Fruit fly (Drosophila melanogaster) whole organism, prepupa: ENCODE data around the gene CG34325.

Experiments used
- Blimp-1 ChIP-seq: fragments of 200-800 bp; sonication (Bioruptor generic); optimal IDR thresholded peaks from 3 replicates; lab custom pipeline; 2017; ENCODE audit warnings: missing biosample characterization, missing genetic modification characterization, mild to moderate bottlenecking, moderate library complexity, missing genetic modification reagents
- CG10631 ChIP-seq: fragments of 200-800 bp; sonication (Bioruptor generic); optimal IDR thresholded peaks from 2 replicates; lab custom pipeline; 2016; ENCODE audit warnings: missing biosample characterization, missing genetic modification characterization
- CG11294 ChIP-seq: fragments of 200-800 bp; sonication (Bioruptor generic); IDR thresholded peaks from 2 replicates; pipeline ENCODE4 v1.3.6; 2022; ENCODE audit warnings: missing biosample characterization, missing genetic modification characterization
- CG11762 ChIP-seq: fragments of 200-800 bp; sonication (Bioruptor generic); optimal IDR thresholded peaks from 3 replicates; lab custom pipeline; 2016; ENCODE audit warnings: missing biosample characterization, missing genetic modification characterization; ENCODE audit not compliant: insufficient read depth
- CG11902 ChIP-seq: fragments of 200-800 bp; sonication (Bioruptor generic); optimal IDR thresholded peaks from 3 replicates; lab custom pipeline; 2016; ENCODE audit warnings: missing biosample characterization, missing genetic modification characterization
- CG15336 ChIP-seq: fragments of 200-800 bp; sonication (Bioruptor generic); IDR thresholded peaks from 2 replicates; pipeline ENCODE4 v1.3.6; 2022; ENCODE audit warnings: missing biosample characterization, missing genetic modification characterization
- CG1621 ChIP-seq: fragments of 200-800 bp; sonication (Bioruptor generic); optimal IDR thresholded peaks from 3 replicates; lab custom pipeline; 2018; ENCODE audit warnings: missing biosample characterization, mild to moderate bottlenecking, missing genetic modification characterization
- CG3032 ChIP-seq: fragments of 200-800 bp; optimal IDR thresholded peaks from 2 replicates; lab custom pipeline; 2019; ENCODE audit warnings: missing biosample characterization, mild to moderate bottlenecking, missing genetic modification characterization, moderate library complexity
- CG31627 ChIP-seq: fragments of 200-800 bp; sonication (Bioruptor generic); optimal IDR thresholded peaks from 3 replicates; lab custom pipeline; 2016; ENCODE audit warnings: missing biosample characterization, missing genetic modification characterization
- CG32006 ChIP-seq: fragments of 200-800 bp; sonication (Bioruptor generic); optimal IDR thresholded peaks from 3 replicates; lab custom pipeline; 2017; ENCODE audit warnings: missing biosample characterization, mild to moderate bottlenecking, missing genetic modification characterization
- CG34406 ChIP-seq: fragments of 200-800 bp; sonication (Bioruptor generic); optimal IDR thresholded peaks from 3 replicates; lab custom pipeline; 2016; ENCODE audit warnings: missing biosample characterization, missing genetic modification characterization
- CG3919 ChIP-seq: fragments of 200-800 bp; sonication (Bioruptor generic); optimal IDR thresholded peaks from 3 replicates; lab custom pipeline; 2016; ENCODE audit warnings: missing biosample characterization, missing genetic modification characterization
- CG4318 ChIP-seq: fragments of 200-800 bp; sonication (Bioruptor generic); optimal IDR thresholded peaks from 3 replicates; lab custom pipeline; 2017; ENCODE audit warnings: missing biosample characterization, mild to moderate bottlenecking, missing genetic modification characterization
- CG6276 ChIP-seq: fragments of 200-800 bp; sonication (Bioruptor generic); optimal IDR thresholded peaks from 2 replicates; lab custom pipeline; 2017; ENCODE audit warnings: missing biosample characterization, mild to moderate bottlenecking, missing genetic modification characterization
- CG6792 ChIP-seq: fragments of 200-800 bp; sonication (Bioruptor generic); optimal IDR thresholded peaks from 3 replicates; lab custom pipeline; 2016; ENCODE audit warnings: missing biosample characterization, missing genetic modification characterization
- CG6854 ChIP-seq: fragments of 200-800 bp; sonication (Bioruptor generic); optimal IDR thresholded peaks from 2 replicates; lab custom pipeline; 2017; ENCODE audit warnings: missing biosample characterization, mild to moderate bottlenecking, missing genetic modification characterization
- CG7368 ChIP-seq: fragments of 200-800 bp; sonication (Bioruptor generic); optimal IDR thresholded peaks from 3 replicates; lab custom pipeline; 2016; ENCODE audit warnings: missing biosample characterization, missing genetic modification characterization
- CG8119 ChIP-seq: fragments of 200-800 bp; sonication (Bioruptor generic); IDR thresholded peaks from 3 replicates; pipeline ENCODE4 v1.3.6; 2022; ENCODE audit warnings: missing biosample characterization, missing genetic modification characterization
- CG8319 ChIP-seq: fragments of 200-800 bp; sonication (Bioruptor generic); optimal IDR thresholded peaks from 3 replicates; lab custom pipeline; 2016; ENCODE audit warnings: missing biosample characterization, missing genetic modification characterization
- CG8632 ChIP-seq: fragments of 200-800 bp; sonication (Bioruptor generic); optimal IDR thresholded peaks from 3 replicates; lab custom pipeline; 2016; ENCODE audit warnings: missing biosample characterization, missing genetic modification characterization
- Eip75B ChIP-seq: fragments of 200-800 bp; sonication (Bioruptor generic); optimal IDR thresholded peaks from 3 replicates; lab custom pipeline; 2016; ENCODE audit warnings: missing biosample characterization, missing genetic modification characterization
- Eip78C ChIP-seq: fragments of 200-800 bp; sonication (Bioruptor generic); peaks from one replicate; lab custom pipeline; 2016; ENCODE audit warnings: missing biosample characterization, missing genetic modification characterization
- Eip93F ChIP-seq: fragments of 200-800 bp; sonication (Bioruptor generic); optimal IDR thresholded peaks from 2 replicates; lab custom pipeline; 2016; ENCODE audit warnings: missing biosample characterization, mild to moderate bottlenecking, missing genetic modification characterization
- Ets96B ChIP-seq: fragments of 200-800 bp; optimal IDR thresholded peaks from 2 replicates; lab custom pipeline; 2019; ENCODE audit warnings: missing biosample characterization, mild to moderate bottlenecking, missing genetic modification characterization, moderate library complexity
- Gug ChIP-seq: fragments of 200-800 bp; sonication (Bioruptor generic); IDR thresholded peaks from 2 replicates; pipeline ENCODE4 v1.3.6; 2022; ENCODE audit warnings: missing biosample characterization, missing genetic modification characterization
- Hr38 ChIP-seq: sonication (Bioruptor generic); optimal IDR thresholded peaks from 2 replicates; lab custom pipeline; 2016; ENCODE audit warnings: missing biosample characterization, missing genetic modification characterization
- Met ChIP-seq: fragments of 200-800 bp; sonication (Bioruptor generic); optimal IDR thresholded peaks from 3 replicates; lab custom pipeline; 2016; ENCODE audit warnings: missing biosample characterization, missing genetic modification characterization
- OdsH ChIP-seq: fragments of 200-800 bp; sonication (Bioruptor generic); optimal IDR thresholded peaks from 3 replicates; lab custom pipeline; 2016; ENCODE audit warnings: missing biosample characterization, missing genetic modification characterization
- Smox ChIP-seq: fragments of 200-800 bp; sonication (Bioruptor generic); optimal IDR thresholded peaks from 3 replicates; lab custom pipeline; 2016; ENCODE audit warnings: missing biosample characterization, missing genetic modification characterization
- achi ChIP-seq: fragments of 200-800 bp; sonication (Bioruptor generic); optimal IDR thresholded peaks from 3 replicates; lab custom pipeline; 2016; ENCODE audit warnings: missing biosample characterization, missing genetic modification characterization
- acj6 ChIP-seq: fragments of 200-800 bp; sonication (Bioruptor generic); optimal IDR thresholded peaks from 3 replicates; lab custom pipeline; 2016; ENCODE audit warnings: missing biosample characterization, missing genetic modification characterization
- cyc ChIP-seq: fragments of 200-800 bp; sonication (Bioruptor generic); optimal IDR thresholded peaks from 3 replicates; lab custom pipeline; 2016; ENCODE audit warnings: missing biosample characterization, missing genetic modification characterization
- dac ChIP-seq: fragments of 200-800 bp; sonication (Bioruptor generic); optimal IDR thresholded peaks from 2 replicates; lab custom pipeline; 2017; ENCODE audit warnings: missing biosample characterization, mild to moderate bottlenecking, missing genetic modification characterization
- dsx ChIP-seq: fragments of 200-800 bp; optimal IDR thresholded peaks from 3 replicates; lab custom pipeline; 2019; ENCODE audit warnings: missing biosample characterization, mild to moderate bottlenecking, missing genetic modification characterization, moderate library complexity; ENCODE audit not compliant: poor library complexity, severe bottlenecking
- eg ChIP-seq: fragments of 200-800 bp; sonication (Bioruptor generic); IDR thresholded peaks from 3 replicates; pipeline ENCODE4 v1.3.6; 2022; ENCODE audit warnings: missing biosample characterization, missing genetic modification characterization
- fd59A ChIP-seq: fragments of 200-800 bp; sonication (Bioruptor generic); optimal IDR thresholded peaks from 2 replicates; lab custom pipeline; 2017; ENCODE audit warnings: missing biosample characterization, mild to moderate bottlenecking, missing genetic modification characterization, missing genetic modification reagents
- fd85E ChIP-seq: fragments of 200-800 bp; sonication (Bioruptor generic); optimal IDR thresholded peaks from 3 replicates; lab custom pipeline; 2016; ENCODE audit warnings: missing biosample characterization, missing genetic modification characterization
- fkh ChIP-seq: fragments of 200-800 bp; sonication (Bioruptor generic); optimal IDR thresholded peaks from 3 replicates; lab custom pipeline; 2017; ENCODE audit warnings: missing biosample characterization, mild to moderate bottlenecking, missing genetic modification characterization, moderate library complexity
- lz ChIP-seq: fragments of 200-800 bp; sonication (Bioruptor generic); optimal IDR thresholded peaks from 3 replicates; lab custom pipeline; 2016; ENCODE audit warnings: missing biosample characterization, missing genetic modification characterization
- pdm3 ChIP-seq: fragments of 200-800 bp; sonication (Bioruptor generic); optimal IDR thresholded peaks from 3 replicates; lab custom pipeline; 2016; ENCODE audit warnings: missing biosample characterization, missing genetic modification characterization
- salr ChIP-seq, 2 experiments: fragments of 200-800 bp; sonication (Bioruptor generic); optimal IDR thresholded peaks; 3 replicates each; lab custom pipeline; 2016 to 2018; ENCODE audit warnings: missing biosample characterization in 2 of 2, missing genetic modification characterization in 2 of 2, mild to moderate bottlenecking in 1 of 2
- spab ChIP-seq: fragments of 200-800 bp; sonication (Bioruptor generic); optimal IDR thresholded peaks from 2 replicates; lab custom pipeline; 2017; ENCODE audit warnings: missing biosample characterization, mild to moderate bottlenecking, missing genetic modification characterization, missing genetic modification reagents
- ss ChIP-seq, 2 experiments: fragments of 200-800 bp; sonication (Bioruptor generic); optimal IDR thresholded peaks; 2 replicates in 1 of 2; 3 replicates in 1 of 2; lab custom pipeline; 2017 to 2018; ENCODE audit warnings: mild to moderate bottlenecking in 2 of 2, missing biosample characterization in 2 of 2, missing genetic modification characterization in 2 of 2, moderate library complexity in 1 of 2
- svp ChIP-seq: fragments of 200-800 bp; sonication (Bioruptor generic); peaks from one replicate; lab custom pipeline; 2016; ENCODE audit warnings: missing biosample characterization, missing genetic modification characterization
- topi ChIP-seq: fragments of 200-800 bp; sonication (Bioruptor generic); optimal IDR thresholded peaks from 3 replicates; lab custom pipeline; 2016; ENCODE audit warnings: missing biosample characterization, missing genetic modification characterization
- vri ChIP-seq: fragments of 200-800 bp; sonication (Bioruptor generic); optimal IDR thresholded peaks from 3 replicates; lab custom pipeline; 2016; ENCODE audit warnings: missing biosample characterization, mild to moderate bottlenecking, missing genetic modification characterization

Gene CG34325

dm6 chrX:16721168-16721567 is at the start of gene CG34325, which contains the start of gene CG32572:
Gene CG34325 (minus strand): TSS chrX:16721411.
Gene CG32572 (plus strand): TSS chrX:16721183.
- TF ChIP-seq CG4318, result no peak
- TF ChIP-seq vri (GFP tag; lab: Kevin White, UChicago), result peak; percentile 21
- peak; percentile 64 for TF ChIP-seq svp (GFP tag; lab: Kevin White, UChicago)
- no peak for TF ChIP-seq CG8119

- TF ChIP-seq Eip78C (GFP tag; lab: Kevin White, UChicago) (peak; percentile 54), Met (GFP tag; lab: Kevin White, UChicago) (no peak), CG11762 (GFP tag; lab: Kevin White, UChicago) (no peak), Blimp-1 (no peak), topi (GFP tag; lab: Kevin White, UChicago) (no peak), CG34406 (GFP tag; lab: Kevin White, UChicago) (no peak), eg (GFP tag; lab: Robert Waterston, UW) (no peak), CG6276 (GFP tag; lab: Kevin White, UChicago) (no peak), CG32006 (peak; percentile 39)
Measured at dm6 chrX:16768770-16769169, 47.6 kb upstream of the CG34325 start.

- TF ChIP-seq Ets96B (tag; lab: Kevin White, UChicago) (no peak), CG15336 (0 out of 2 replicates have a peak, but pooled peaks have one; percentile 26), Gug (GFP tag; lab: Robert Waterston, UW) (no peak), acj6 (GFP tag; lab: Kevin White, UChicago) (no peak), cyc (GFP tag; lab: Kevin White, UChicago) (no peak), CG11762 (GFP tag; lab: Kevin White, UChicago) (no peak), CG31627 (GFP tag; lab: Kevin White, UChicago) (no peak), Hr38 (GFP tag; lab: Kevin White, UChicago) (no peak), Eip93F (GFP tag; lab: Kevin White, UChicago) (no peak), CG11294 (no peak), CG6276 (GFP tag; lab: Kevin White, UChicago) (no peak), achi (GFP tag; lab: Kevin White, UChicago) (no peak), CG32006 (no peak), CG7368 (GFP tag; lab: Kevin White, UChicago) (no peak), salr (GFP tag; optimal IDR thresholded peaks at IDR 0.05; lab: Kevin White, UChicago) (no peak), spab (GFP tag; lab: Kevin White, UChicago) (no peak), CG6854 (GFP tag; lab: Kevin White, UChicago) (no peak), Smox (GFP tag; lab: Kevin White, UChicago) (no peak), CG8319 (GFP tag; lab: Kevin White, UChicago) (no peak), svp (GFP tag; lab: Kevin White, UChicago) (peak; percentile 45), fd85E (GFP tag; lab: Kevin White, UChicago) (no peak), ss (GFP tag; optimal IDR thresholded peaks at IDR 0.05; lab: Kevin White, UChicago) (peak in 1 of 2 experiments; percentile 33), dac (GFP tag; lab: Kevin White, UChicago) (no peak), CG3919 (GFP tag; lab: Kevin White, UChicago) (no peak), fkh (GFP tag; lab: Kevin White, UChicago) (no peak), Eip75B (GFP tag; lab: Kevin White, UChicago) (no peak), CG10631 (no peak), CG8632 (GFP tag; lab: Kevin White, UChicago) (no peak), CG8119 (no peak), eg (GFP tag; lab: Robert Waterston, UW) (0 out of 3 replicates have a peak, but pooled peaks have one; percentile 9), dsx (GFP tag; lab: Kevin White, UChicago) (no peak), Eip78C (GFP tag; lab: Kevin White, UChicago) (peak; percentile 39), CG11902 (no peak), pdm3 (no peak), CG34406 (GFP tag; lab: Kevin White, UChicago) (no peak), CG3032 (tag; lab: Kevin White, UChicago) (no peak), CG4318 (no peak), OdsH (no peak), topi (GFP tag; lab: Kevin White, UChicago) (no peak), lz (no peak), CG6792 (no peak), fd59A (no peak), vri (GFP tag; lab: Kevin White, UChicago) (no peak), CG1621 (no peak)
Measured at dm6 chrX:16766868-16767431, 45.7 kb upstream of the CG34325 start.
